Fruit fly (Drosophila melanogaster) whole organism, embryonic: Measurements from ENCODE around the gene CG43886.

ENCODE experiments used
- ATbp ChIP-seq: fragments of 200-800 bp; sonication (Bioruptor generic); optimal IDR thresholded peaks from 2 replicates; lab custom pipeline; 2017; ENCODE audit warnings: missing biosample characterization, mild to moderate bottlenecking, missing genetic modification characterization, missing genetic modification reagents
- BtbVII ChIP-seq: fragments of 200-800 bp; sonication (Bioruptor generic); optimal IDR thresholded peaks from 3 replicates; lab custom pipeline; 2017; ENCODE audit warnings: missing biosample characterization, mild to moderate bottlenecking, missing genetic modification characterization
- CG10209 ChIP-seq: fragments of 200-800 bp; sonication (Bioruptor generic); optimal IDR thresholded peaks from 3 replicates; lab custom pipeline; 2017; ENCODE audit warnings: missing biosample characterization, mild to moderate bottlenecking, missing genetic modification characterization, missing genetic modification reagents
- CG10543 ChIP-seq: fragments of 200-800 bp; sonication (Bioruptor generic); optimal IDR thresholded peaks from 3 replicates; lab custom pipeline; 2017; ENCODE audit warnings: missing biosample characterization, mild to moderate bottlenecking, missing genetic modification characterization, moderate library complexity
- CG11085 ChIP-seq: fragments of 200-800 bp; sonication (Bioruptor generic); IDR thresholded peaks from 2 replicates; pipeline ENCODE4 v1.3.6; 2022; ENCODE audit warnings: missing biosample characterization, missing genetic modification characterization
- CG11247 ChIP-seq: fragments of 200-800 bp; sonication (Bioruptor generic); IDR thresholded peaks from 2 replicates; pipeline ENCODE4 v1.3.6; 2022; ENCODE audit warnings: missing biosample characterization, missing genetic modification characterization
- CG15011 ChIP-seq: fragments of 200-800 bp; sonication (Bioruptor generic); optimal IDR thresholded peaks from 3 replicates; lab custom pipeline; 2018; ENCODE audit warnings: missing biosample characterization, mild to moderate bottlenecking, missing genetic modification characterization
- CG1529 ChIP-seq: fragments of 200-800 bp; sonication (Bioruptor generic); optimal IDR thresholded peaks from 3 replicates; lab custom pipeline; 2018; ENCODE audit warnings: missing biosample characterization, missing genetic modification characterization
- CG15601 ChIP-seq: fragments of 200-800 bp; sonication (Bioruptor generic); optimal IDR thresholded peaks from 3 replicates; lab custom pipeline; 2019; ENCODE audit warnings: missing biosample characterization, mild to moderate bottlenecking, missing genetic modification characterization, moderate library complexity
- CG1647 ChIP-seq: fragments of 200-800 bp; sonication (Bioruptor generic); optimal IDR thresholded peaks from 3 replicates; lab custom pipeline; 2016; ENCODE audit warnings: missing biosample characterization, missing genetic modification characterization
- CG16779 ChIP-seq: fragments of 200-800 bp; sonication (Bioruptor generic); IDR thresholded peaks from 2 replicates; pipeline ENCODE4 v1.3.6; 2022; ENCODE audit warnings: missing biosample characterization, missing genetic modification characterization
- CG1792 ChIP-seq: fragments of 200-800 bp; sonication (Bioruptor generic); optimal IDR thresholded peaks from 2 replicates; lab custom pipeline; 2016; ENCODE audit warnings: missing biosample characterization, missing genetic modification characterization
- CG32772 ChIP-seq: fragments of 200-800 bp; sonication (Bioruptor generic); IDR thresholded peaks from 2 replicates; pipeline ENCODE4 v1.3.6; 2022; ENCODE audit warnings: missing biosample characterization, missing genetic modification characterization
- CG3281 ChIP-seq: fragments of 200-800 bp; sonication (Bioruptor generic); optimal IDR thresholded peaks from 3 replicates; lab custom pipeline; 2017; ENCODE audit warnings: missing biosample characterization, mild to moderate bottlenecking, missing genetic modification characterization
- CG3407 ChIP-seq: fragments of 200-800 bp; sonication (Bioruptor generic); optimal IDR thresholded peaks from 2 replicates; lab custom pipeline; 2018; ENCODE audit warnings: missing biosample characterization, mild to moderate bottlenecking, missing genetic modification characterization
- CG43689 ChIP-seq: fragments of 200-800 bp; sonication (Bioruptor generic); IDR thresholded peaks from 2 replicates; pipeline ENCODE4 v1.3.6; 2022; ENCODE audit warnings: missing biosample characterization, missing genetic modification characterization
- CG4707 ChIP-seq: fragments of 200-800 bp; sonication (Bioruptor generic); optimal IDR thresholded peaks from 2 replicates; lab custom pipeline; 2018; ENCODE audit warnings: missing biosample characterization, mild to moderate bottlenecking, missing genetic modification characterization, moderate library complexity
- CG6689 ChIP-seq: fragments of 200-800 bp; sonication (Bioruptor generic); IDR thresholded peaks from 2 replicates; pipeline ENCODE4 v1.3.6; 2022; ENCODE audit warnings: missing biosample characterization, missing genetic modification characterization
- CG7357 ChIP-seq: fragments of 200-800 bp; sonication (Bioruptor generic); IDR thresholded peaks from 3 replicates; pipeline ENCODE4 v1.3.6; 2022; ENCODE audit warnings: missing biosample characterization, missing genetic modification characterization
- CG8281 ChIP-seq: fragments of 200-800 bp; sonication (Bioruptor generic); optimal IDR thresholded peaks from 2 replicates; lab custom pipeline; 2018; ENCODE audit warnings: missing biosample characterization, mild to moderate bottlenecking, missing genetic modification characterization, moderate library complexity
- Dek ChIP-seq: fragments of 200-800 bp; sonication (Bioruptor generic); optimal IDR thresholded peaks from 3 replicates; lab custom pipeline; 2019; ENCODE audit warnings: missing biosample characterization, mild to moderate bottlenecking, missing genetic modification characterization, moderate library complexity
- Fer3 ChIP-seq: fragments of 200-800 bp; sonication (Bioruptor generic); optimal IDR thresholded peaks from 2 replicates; lab custom pipeline; 2018; ENCODE audit warnings: missing biosample characterization, mild to moderate bottlenecking, missing genetic modification characterization, moderate library complexity
- HLH3B ChIP-seq: fragments of 200-800 bp; sonication (Bioruptor generic); IDR thresholded peaks from 2 replicates; pipeline ENCODE4 v1.3.6; 2022; ENCODE audit warnings: missing biosample characterization, missing genetic modification characterization
- Hmr ChIP-seq: fragments of 200-800 bp; sonication (Bioruptor generic); optimal IDR thresholded peaks from 3 replicates; lab custom pipeline; 2017; ENCODE audit warnings: mild to moderate bottlenecking, missing biosample characterization, missing genetic modification reagents, missing genetic modification characterization
- Hr39 ChIP-seq: fragments of >200 bp; optimal IDR thresholded peaks from 2 replicates; lab custom pipeline; 2017
- Kr ChIP-seq: fragments of 200-800 bp; sonication (Bioruptor generic); optimal IDR thresholded peaks from 2 replicates; lab custom pipeline; 2017; ENCODE audit warnings: missing biosample characterization, mild to moderate bottlenecking, missing genetic modification characterization
- Myb ChIP-seq: fragments of 200-800 bp; sonication (Bioruptor generic); optimal IDR thresholded peaks from 2 replicates; lab custom pipeline; 2016; ENCODE audit warnings: missing biosample characterization, missing genetic modification characterization
- NK7.1 ChIP-seq: fragments of 200-800 bp; sonication (Bioruptor generic); optimal IDR thresholded peaks from 3 replicates; lab custom pipeline; 2016; ENCODE audit warnings: missing biosample characterization, missing genetic modification characterization
- Nf-YA ChIP-seq: fragments of 200-800 bp; sonication (Bioruptor generic); IDR thresholded peaks from 2 replicates; pipeline ENCODE4 v1.3.6; 2022; ENCODE audit warnings: missing biosample characterization, missing genetic modification characterization
- Scr ChIP-seq: fragments of 200-800 bp; sonication (Bioruptor generic); IDR thresholded peaks from 2 replicates; pipeline ENCODE4 v1.3.6; 2022; ENCODE audit warnings: missing biosample characterization, missing genetic modification characterization; ENCODE audit not compliant: partially characterized antibody
- Sin3A ChIP-seq: fragments of >200 bp; optimal IDR thresholded peaks from 2 replicates; lab custom pipeline; 2018
- al ChIP-seq: fragments of 200-800 bp; sonication (Bioruptor generic); IDR thresholded peaks from 2 replicates; pipeline ENCODE4 v1.3.6; 2022; ENCODE audit warnings: missing biosample characterization, missing genetic modification characterization
- amos ChIP-seq: fragments of 200-800 bp; sonication (Bioruptor generic); IDR thresholded peaks from 2 replicates; pipeline ENCODE4 v1.3.6; 2022; ENCODE audit warnings: missing biosample characterization, missing genetic modification characterization; ENCODE audit not compliant: partially characterized antibody
- crc ChIP-seq: fragments of 200-800 bp; sonication (Bioruptor generic); optimal IDR thresholded peaks from 2 replicates; lab custom pipeline; 2016; ENCODE audit warnings: missing biosample characterization, missing genetic modification characterization
- ems ChIP-seq: fragments of 200-800 bp; sonication (Bioruptor generic); optimal IDR thresholded peaks from 3 replicates; lab custom pipeline; 2016; ENCODE audit warnings: missing biosample characterization, missing genetic modification characterization
- ewg ChIP-seq: fragments of 200-800 bp; sonication (Bioruptor generic); optimal IDR thresholded peaks from 3 replicates; lab custom pipeline; 2017; ENCODE audit warnings: mild to moderate bottlenecking, missing biosample characterization, missing genetic modification reagents, missing genetic modification characterization
- gcm2 ChIP-seq: fragments of 200-800 bp; sonication (Bioruptor generic); optimal IDR thresholded peaks from 2 replicates; lab custom pipeline; 2016; ENCODE audit warnings: missing biosample characterization, missing genetic modification characterization
- grn ChIP-seq: fragments of 200-800 bp; sonication (Bioruptor generic); optimal IDR thresholded peaks from 3 replicates; lab custom pipeline; 2017; ENCODE audit warnings: missing biosample characterization, missing genetic modification characterization
- hkb ChIP-seq, 2 experiments: fragments of 200-800 bp in 1 of 2; fragments of >200 bp in 1 of 2; sonication (Bioruptor generic) in 1 of 2; IDR thresholded peaks in 1 of 2; optimal IDR thresholded peaks in 1 of 2; 2 replicates each; pipeline versions ENCODE4 v1.3.6 to Lab custom; 2017 to 2022; ENCODE audit warnings: missing biosample characterization in 1 of 2, missing genetic modification characterization in 1 of 2
- ken ChIP-seq: fragments of 200-800 bp; sonication (Bioruptor generic); IDR thresholded peaks from 3 replicates; pipeline ENCODE4 v1.3.6; 2022; ENCODE audit warnings: missing biosample characterization, missing genetic modification characterization
- klu ChIP-seq: fragments of 200-800 bp; sonication (Bioruptor generic); IDR thresholded peaks from 2 replicates; pipeline ENCODE4 v1.3.6; 2022; ENCODE audit warnings: missing biosample characterization, missing genetic modification characterization
- knrl ChIP-seq: fragments of 200-800 bp; sonication (Bioruptor generic); IDR thresholded peaks from 3 replicates; pipeline ENCODE4 v1.3.6; 2022; ENCODE audit warnings: missing biosample characterization, missing genetic modification characterization; ENCODE audit not compliant: partially characterized antibody
- lbe ChIP-seq: fragments of 200-800 bp; sonication (Bioruptor generic); optimal IDR thresholded peaks from 2 replicates; lab custom pipeline; 2016; ENCODE audit warnings: missing biosample characterization, mild to moderate bottlenecking, missing genetic modification characterization
- pita ChIP-seq: fragments of 200-800 bp; sonication (Bioruptor generic); optimal IDR thresholded peaks from 2 replicates; lab custom pipeline; 2017; ENCODE audit warnings: missing biosample characterization, mild to moderate bottlenecking, missing genetic modification characterization
- salm ChIP-seq: fragments of 200-800 bp; sonication (Bioruptor generic); optimal IDR thresholded peaks from 2 replicates; lab custom pipeline; 2018; ENCODE audit warnings: missing biosample characterization, mild to moderate bottlenecking, missing genetic modification characterization
- slbo ChIP-seq: fragments of 200-800 bp; sonication (Bioruptor generic); IDR thresholded peaks from 2 replicates; pipeline ENCODE4 v1.3.6; 2022; ENCODE audit warnings: missing biosample characterization, missing genetic modification characterization
- trem ChIP-seq: fragments of 200-800 bp; optimal IDR thresholded peaks from 3 replicates; lab custom pipeline; 2019; ENCODE audit warnings: missing biosample characterization, mild to moderate bottlenecking, missing genetic modification characterization, moderate library complexity
- tup ChIP-seq: fragments of 200-800 bp; sonication (Bioruptor generic); optimal IDR thresholded peaks from 2 replicates; lab custom pipeline; 2016; ENCODE audit warnings: missing biosample characterization, mild to moderate bottlenecking, missing genetic modification characterization, moderate library complexity
- wek ChIP-seq: fragments of 200-800 bp; sonication (Bioruptor generic); optimal IDR thresholded peaks from 3 replicates; lab custom pipeline; 2018; ENCODE audit warnings: missing biosample characterization, mild to moderate bottlenecking, missing genetic modification characterization, moderate library complexity
- zen ChIP-seq: fragments of 200-800 bp; sonication (Bioruptor generic); optimal IDR thresholded peaks from 3 replicates; lab custom pipeline; 2018; ENCODE audit warnings: missing biosample characterization, mild to moderate bottlenecking, missing genetic modification characterization, moderate library complexity

Gene CG43886

dm6 chr3L:8137448-8137906 lies 22.1 kb downstream of the CG43886 start, which contains the start of the genes Setx and mus301 (continued):
- TF ChIP-seq amos (GFP tag; lab: Robert Waterston, UW) (peak; percentile 40; the same call in 1 of the 2 replicates), Scr (no peak; the same call in 1 of the 2 replicates), NK7.1 (peak; percentile 23), trem (peak; percentile 86), CG7357 (GFP tag; lab: Robert Waterston, UW) (peak; percentile 64; the same call in 1 of the 3 replicates), lbe (GFP tag; lab: Kevin White, UChicago) (peak; percentile 84), CG15601 (tag; lab: Kevin White, UChicago) (peak; percentile 75), ken (GFP tag; lab: Robert Waterston, UW) (peak; percentile 70; the same call in 1 of the 3 replicates), CG1792 (GFP tag; lab: Kevin White, UChicago) (peak; percentile 66), Kr (GFP tag; lab: Kevin White, UChicago) (no peak), zen (tag; lab: Kevin White, UChicago) (peak; percentile 88), Hr39 (no peak), CG11247 (GFP tag; lab: Robert Waterston, UW) (peak; percentile 67), Fer3 (peak; percentile 70), wek (no peak), Hmr (GFP tag; lab: Kevin White, UChicago) (peak; percentile 92), CG16779 (GFP tag; lab: Robert Waterston, UW) (no peak), CG3407 (peak; percentile 59), CG43689 (GFP tag; lab: Robert Waterston, UW) (no peak), grn (GFP tag; lab: Kevin White, UChicago) (no peak), pita (GFP tag; lab: Kevin White, UChicago) (peak; percentile 84), CG11085 (GFP tag; lab: Robert Waterston, UW) (peak; percentile 83), CG15011 (GFP tag; lab: Kevin White, UChicago) (no peak), crc (GFP tag; lab: Kevin White, UChicago) (peak; percentile 47), klu (GFP tag; lab: Robert Waterston, UW) (peak; percentile 72), CG4707 (GFP tag; lab: Kevin White, UChicago) (no peak), BtbVII (no peak), gcm2 (GFP tag; lab: Kevin White, UChicago) (peak; percentile 44), CG3281 (peak; percentile 80), Dek (tag; lab: Kevin White, UChicago) (peak; percentile 75), CG8281 (tag; lab: Kevin White, UChicago) (no peak), CG1529 (GFP tag; lab: Kevin White, UChicago) (peak; percentile 21), Sin3A (lab: Kevin White, UChicago) (peak; percentile 94), Myb (peak; percentile 83), salm (no peak), al (GFP tag; lab: Robert Waterston, UW) (peak; percentile 60), ATbp (peak; percentile 30), tup (GFP tag; lab: Kevin White, UChicago) (peak; percentile 70), CG10209 (GFP tag; lab: Kevin White, UChicago) (peak; percentile 79), Nf-YA (GFP tag; lab: Robert Waterston, UW) (no peak), knrl (GFP tag; lab: Robert Waterston, UW) (peak; percentile 50; the same call in 2 of the 3 replicates), hkb (optimal IDR thresholded peaks at IDR 0.05; lab: Kevin White, UChicago) (peak; percentile 92), hkb (GFP tag; IDR thresholded peaks at IDR 0.05; lab: Robert Waterston, UW) (peak; percentile 54; the same call in 1 of the 2 replicates), ewg (GFP tag; lab: Kevin White, UChicago) (peak; percentile 66), HLH3B (GFP tag; lab: Robert Waterston, UW) (peak; percentile 55), ems (peak; percentile 87), CG32772 (GFP tag; lab: Robert Waterston, UW) (peak; percentile 66), CG6689 (GFP tag; lab: Robert Waterston, UW) (peak; percentile 58; the same call in 1 of the 2 replicates), CG10543 (peak; percentile 75), slbo (GFP tag; lab: Robert Waterston, UW) (peak; percentile 90), CG1647 (GFP tag; lab: Kevin White, UChicago) (peak; percentile 89)
